Fruit fly (Drosophila melanogaster): Measurements from ENCODE around the gene Cp38.

Cp38 gene

dm6 chrX:8436656-8437284, 44.9 kb upstream of the Cp38 start, which contains the start of gene CG1440 (continued):
- TF ChIP-seq CG9876 (GFP tag; optimal IDR thresholded peaks at IDR 0.05) = no peak
- TF ChIP-seq CG3847 (GFP tag; IDR thresholded peaks at IDR 0.05) = peak; percentile 45; the same call in 1 of the 2 replicates
- no peak for TF ChIP-seq Dip2 (GFP tag; IDR thresholded peaks at IDR 0.05)
- TF ChIP-seq mam (GFP tag; optimal IDR thresholded peaks at IDR 0.05) = no peak
- no peak for TF ChIP-seq vfl (GFP tag; optimal IDR thresholded peaks at IDR 0.05)
- no peak for TF ChIP-seq aop (GFP tag; IDR thresholded peaks at IDR 0.05)
- TF ChIP-seq gcm2 (GFP tag; optimal IDR thresholded peaks at IDR 0.05) = no peak
- no peak for TF ChIP-seq cad (GFP tag; optimal IDR thresholded peaks at IDR 0.05)
- TF ChIP-seq sc (optimal IDR thresholded peaks at IDR 0.05) = no peak
- TF ChIP-seq sc (GFP tag; optimal IDR thresholded peaks at IDR 0.05) = no peak
- TF ChIP-seq Neu2 (GFP tag; optimal IDR thresholded peaks at IDR 0.05; ENCODE audit: borderline replicate concordance) = no peak
- TF ChIP-seq CG3995 (GFP tag; optimal IDR thresholded peaks at IDR 0.05) = no peak
- no peak for TF ChIP-seq fd3F (GFP tag; optimal IDR thresholded peaks at IDR 0.05)
- no peak for TF ChIP-seq Hmx (GFP tag; optimal IDR thresholded peaks at IDR 0.05)
- no peak for TF ChIP-seq sisA (GFP tag; IDR thresholded peaks at IDR 0.05)
- no peak for TF ChIP-seq CG13123 (GFP tag; optimal IDR thresholded peaks at IDR 0.05)
- no peak for TF ChIP-seq Xbp1 (GFP tag; optimal IDR thresholded peaks at IDR 0.05)
- TF ChIP-seq BtbVII (GFP tag; optimal IDR thresholded peaks at IDR 0.05) = no peak
- TF ChIP-seq slp2 (GFP tag; optimal IDR thresholded peaks at IDR 0.05) = no peak
- peak; percentile 77 for TF ChIP-seq CG12659 (GFP tag; optimal IDR thresholded peaks at IDR 0.05)
- TF ChIP-seq CG6765 (GFP tag; optimal IDR thresholded peaks at IDR 0.05) = peak; percentile 48
- TF ChIP-seq shn (GFP tag; optimal IDR thresholded peaks at IDR 0.05) = no peak
- TF ChIP-seq pfk (GFP tag; optimal IDR thresholded peaks at IDR 0.05) = no peak
- no peak for TF ChIP-seq emc (GFP tag; optimal IDR thresholded peaks at IDR 0.05)
- no peak for TF ChIP-seq Nf-YC (tag; optimal IDR thresholded peaks at IDR 0.05)
- TF ChIP-seq lov (optimal IDR thresholded peaks at IDR 0.05) = no peak
- no peak for TF ChIP-seq lov (GFP tag; IDR thresholded peaks at IDR 0.05)
- no peak for TF ChIP-seq CG1832 (GFP tag; optimal IDR thresholded peaks at IDR 0.05)
- TF ChIP-seq CG10654 (GFP tag; optimal IDR thresholded peaks at IDR 0.05) = no peak
- no peak for TF ChIP-seq CG1602 (GFP tag; optimal IDR thresholded peaks at IDR 0.05)
- TF ChIP-seq gfzf (GFP tag; optimal IDR thresholded peaks at IDR 0.05) = peak; percentile 75
- no peak for TF ChIP-seq dati (GFP tag; IDR thresholded peaks at IDR 0.05)
- peak; percentile 21 for TF ChIP-seq CG2712 (tag; optimal IDR thresholded peaks at IDR 0.05)
- TF ChIP-seq sr (GFP tag; IDR thresholded peaks at IDR 0.05) = no peak
- TF ChIP-seq CG11723 (GFP tag; optimal IDR thresholded peaks at IDR 0.05) = no peak
- TF ChIP-seq cg (GFP tag; optimal IDR thresholded peaks at IDR 0.05) = no peak
- no peak for TF ChIP-seq br (optimal IDR thresholded peaks at IDR 0.05)
- no peak for TF ChIP-seq CG14441 (GFP tag; IDR thresholded peaks at IDR 0.05)
- no peak for TF ChIP-seq CG16863 (GFP tag; optimal IDR thresholded peaks at IDR 0.05)
- TF ChIP-seq kay (GFP tag; optimal IDR thresholded peaks at IDR 0.05) = no peak
- TF ChIP-seq gro (GFP tag; optimal IDR thresholded peaks at IDR 0.05) = no peak
- TF ChIP-seq esg (GFP tag; conservative IDR thresholded peaks at IDR 0.05) = no peak
- no peak for TF ChIP-seq corto (GFP tag; optimal IDR thresholded peaks at IDR 0.05)
- no peak for TF ChIP-seq CG30403 (GFP tag; optimal IDR thresholded peaks at IDR 0.05)
- no peak for TF ChIP-seq pb (GFP tag; optimal IDR thresholded peaks at IDR 0.05)
- TF ChIP-seq CG18764 (GFP tag; optimal IDR thresholded peaks at IDR 0.05) = no peak
- peak; percentile 56 for TF ChIP-seq nerfin-1 (tag; optimal IDR thresholded peaks at IDR 0.05)
- TF ChIP-seq tin (GFP tag; optimal IDR thresholded peaks at IDR 0.05) = no peak
- TF ChIP-seq Hsf (GFP tag; optimal IDR thresholded peaks at IDR 0.05) = no peak
- no peak for TF ChIP-seq sna (GFP tag; IDR thresholded peaks at IDR 0.05; ENCODE audit: partially characterized antibody)
- no peak for TF ChIP-seq Vsx1 (GFP tag; optimal IDR thresholded peaks at IDR 0.05)
- TF ChIP-seq ssp (GFP tag; IDR thresholded peaks at IDR 0.05) = no peak
- TF ChIP-seq CG6791 (GFP tag; IDR thresholded peaks at IDR 0.05; ENCODE audit: partially characterized antibody) = no peak
